Fruit fly (Drosophila melanogaster) S2 (cell line): ENCODE measurements around the gene Unr.

ENCODE experiments used
- CG8478 ChIP-seq: fragments of >200 bp; optimal IDR thresholded peaks from 2 replicates; lab custom pipeline; 2018
- CTCF ChIP-seq, 2 experiments: fragments of >200 bp; optimal IDR thresholded peaks; 2 replicates each; lab custom pipeline; 2018

dm6 chr3L:8445027-8445426 is 2.8 kb upstream of the Unr start:
- TF ChIP-seq CG8478 (lab: Kevin White, UChicago) (no peak), CTCF (optimal IDR thresholded peaks at IDR 0.05; lab: Kevin White, UChicago) (no peak)
